Fruit fly (Drosophila melanogaster): ENCODE data around the gene twit.
A peak's percentile ranks its signal among the peaks of the same experiment; 100 is the strongest.

twit gene

DNA sequence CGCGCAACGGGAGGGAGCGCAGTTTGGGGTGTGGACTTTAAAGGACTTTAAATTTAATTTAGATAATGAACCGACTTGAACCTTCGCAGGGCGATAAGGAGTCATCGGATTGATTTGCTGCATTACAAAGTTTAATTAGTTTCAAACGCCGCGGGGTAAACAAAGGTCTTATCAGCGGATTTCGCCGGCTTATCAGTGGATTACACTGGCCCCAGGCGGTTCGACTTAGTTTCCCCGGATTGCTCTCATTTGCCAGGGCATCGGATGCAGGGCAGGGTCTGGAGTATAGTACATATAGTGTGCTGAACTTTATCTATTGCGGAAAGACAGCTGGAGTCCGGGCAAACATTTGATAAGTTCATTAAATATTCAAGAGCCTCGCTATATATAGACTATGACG, 26.1 kb downstream of the twit start (continued):
- TF ChIP-seq Hr78 (GFP tag; optimal IDR thresholded peaks at IDR 0.05) (peak in 1 of 2 experiments; percentile 10), CG31365 (tag; optimal IDR thresholded peaks at IDR 0.05) (no peak), H2.0 (GFP tag; IDR thresholded peaks at IDR 0.05) (no peak), abd-A (tag; optimal IDR thresholded peaks at IDR 0.05) (no peak), emc (GFP tag; optimal IDR thresholded peaks at IDR 0.05) (no peak)

DNA sequence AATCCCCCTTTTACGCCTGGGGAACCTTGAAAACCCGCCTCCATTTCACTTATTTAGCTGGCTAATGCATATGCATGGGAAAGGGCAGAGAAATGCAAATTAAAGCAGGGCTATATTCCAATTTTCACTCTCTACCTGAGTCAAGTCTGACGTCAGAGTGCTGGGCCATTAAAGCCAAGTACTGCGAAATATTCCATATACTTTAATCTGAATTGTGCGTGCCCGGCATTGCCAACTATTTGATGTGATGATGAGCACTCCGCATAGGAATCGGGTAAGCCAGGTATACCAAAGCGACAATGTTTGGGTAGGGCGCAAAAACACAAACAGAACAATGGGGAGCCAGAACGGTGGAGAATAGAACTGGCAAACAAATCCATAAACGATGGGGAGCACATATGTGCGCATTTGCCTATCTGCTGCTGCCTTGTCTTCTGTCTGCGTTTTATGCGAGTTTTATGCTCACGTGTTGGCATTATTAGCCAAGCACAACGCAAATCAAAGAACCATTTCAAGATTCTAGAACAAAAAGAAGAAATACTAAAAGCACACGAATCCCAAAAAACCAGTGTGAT, 27.3 kb downstream of the twit start:
- no peak for TF ChIP-seq Atf6 (GFP tag; IDR thresholded peaks at IDR 0.05)
- TF ChIP-seq Six4 (GFP tag; optimal IDR thresholded peaks at IDR 0.05): no peak
- TF ChIP-seq Hmr (GFP tag; optimal IDR thresholded peaks at IDR 0.05): peak; percentile 3
- TF ChIP-seq mld (GFP tag; IDR thresholded peaks at IDR 0.05; ENCODE audit: partially characterized antibody): no peak
- TF ChIP-seq luna (GFP tag; optimal IDR thresholded peaks at IDR 0.05): no peak
- no peak for TF ChIP-seq CG10979 (tag; optimal IDR thresholded peaks at IDR 0.05)
- no peak for TF ChIP-seq CG12391 (tag; optimal IDR thresholded peaks at IDR 0.05)
- TF ChIP-seq CG13624 (GFP tag; optimal IDR thresholded peaks at IDR 0.05): peak; percentile 35
- no peak for TF ChIP-seq Ssrp (tag; optimal IDR thresholded peaks at IDR 0.05)
- no peak for TF ChIP-seq CG2875 (GFP tag; optimal IDR thresholded peaks at IDR 0.05)
- no peak for TF ChIP-seq ase (GFP tag; IDR thresholded peaks at IDR 0.05)
- no peak for TF ChIP-seq CG4404 (GFP tag; IDR thresholded peaks at IDR 0.05)
- no peak for TF ChIP-seq PHDP (tag; optimal IDR thresholded peaks at IDR 0.05)
- TF ChIP-seq CG6813 (GFP tag; optimal IDR thresholded peaks at IDR 0.05): no peak
- no peak for TF ChIP-seq CG16863 (GFP tag; optimal IDR thresholded peaks at IDR 0.05)
- TF ChIP-seq Sry-δ (GFP tag; optimal IDR thresholded peaks at IDR 0.05): no peak
- TF ChIP-seq Rx (GFP tag; IDR thresholded peaks at IDR 0.05): no peak
- peak; percentile 16 for TF ChIP-seq B-H2 (GFP tag; optimal IDR thresholded peaks at IDR 0.05)
- TF ChIP-seq tgo (GFP tag; IDR thresholded peaks at IDR 0.05): no peak
- TF ChIP-seq grau (tag; optimal IDR thresholded peaks at IDR 0.05): no peak
- no peak for TF ChIP-seq CG13296 (GFP tag; optimal IDR thresholded peaks at IDR 0.05)
- TF ChIP-seq CG30020 (tag; optimal IDR thresholded peaks at IDR 0.05): no peak
- TF ChIP-seq Dfd (GFP tag; optimal IDR thresholded peaks at IDR 0.05): no peak
- no peak for TF ChIP-seq CG10366 (GFP tag; IDR thresholded peaks at IDR 0.05)
- TF ChIP-seq Hsf (GFP tag; optimal IDR thresholded peaks at IDR 0.05): no peak
- TF ChIP-seq zen (tag; optimal IDR thresholded peaks at IDR 0.05): no peak
- no peak for TF ChIP-seq D19A (tag; optimal IDR thresholded peaks at IDR 0.05)
- TF ChIP-seq CG5180 (GFP tag; optimal IDR thresholded peaks at IDR 0.05): no peak
- no peak for TF ChIP-seq CG15479 (GFP tag; optimal IDR thresholded peaks at IDR 0.05)
- TF ChIP-seq E2f1 (GFP tag; IDR thresholded peaks at IDR 0.05): no peak
- TF ChIP-seq CG17186 (GFP tag; optimal IDR thresholded peaks at IDR 0.05): no peak
- TF ChIP-seq CG11504 (tag; optimal IDR thresholded peaks at IDR 0.05): no peak
- TF ChIP-seq CG15011 (GFP tag; optimal IDR thresholded peaks at IDR 0.05): no peak
- TF ChIP-seq en (GFP tag; optimal IDR thresholded peaks at IDR 0.05): no peak
- TF ChIP-seq CG8290 (GFP tag; optimal IDR thresholded peaks at IDR 0.05): no peak
- peak in 1 of 2 experiments; percentile 52 for TF ChIP-seq CG8290 (tag; optimal IDR thresholded peaks at IDR 0.05)
- no peak for TF ChIP-seq ro (GFP tag; IDR thresholded peaks at IDR 0.05)
- TF ChIP-seq cwo (GFP tag; optimal IDR thresholded peaks at IDR 0.05): peak; percentile 81
- TF ChIP-seq CG8478 (optimal IDR thresholded peaks at IDR 0.05): no peak
- no peak for TF ChIP-seq gem (tag; optimal IDR thresholded peaks at IDR 0.05)
- TF ChIP-seq CG10543 (GFP tag; optimal IDR thresholded peaks at IDR 0.05): no peak
- TF ChIP-seq Elba2 (GFP tag; optimal IDR thresholded peaks at IDR 0.05): no peak
- TF ChIP-seq Ptx1 (GFP tag; IDR thresholded peaks at IDR 0.05): no peak
- no peak for TF ChIP-seq bab2 (GFP tag; optimal IDR thresholded peaks at IDR 0.05)
- TF ChIP-seq Ada2b (GFP tag; IDR thresholded peaks at IDR 0.05): no peak

Measured in whole organism, embryonic.